Worm (Caenorhabditis elegans) whole organism, early embryonic: Measurements from ENCODE around the gene srh-68.

Source experiments
- ama-1 ChIP-seq: fragments of 150-350 bp; optimal IDR thresholded peaks from 2 replicates; lab custom pipeline; 2014
- scrt-1 ChIP-seq: fragments of 200-800 bp; sonication (Bioruptor generic); IDR thresholded peaks from 2 replicates; pipeline ENCODE4 v1.3.6; 2022; ENCODE audit warnings: missing genetic modification characterization, missing compliant biosample characterization
- tbx-11 ChIP-seq: fragments of 200-800 bp; sonication (Bioruptor generic); IDR thresholded peaks from 2 replicates; pipeline ENCODE4 v1.3.6; 2022; ENCODE audit warnings: missing genetic modification characterization, missing compliant biosample characterization
- tbx-37 ChIP-seq: fragments of 200-800 bp; sonication (Bioruptor generic); conservative IDR thresholded peaks from 2 replicates; pipeline ENCODE4 v1.3.6; 2022; ENCODE audit warnings: missing genetic modification reagents, missing genetic modification characterization, missing compliant biosample characterization

ce11 chrII:12518809-12519344 lies 11.7 kb downstream of the srh-68 start, which contains the start of gene srh-70:
- TF ChIP-seq scrt-1 (GFP tag; lab: Robert Waterston, UW) (no peak), tbx-11 (GFP tag; lab: Robert Waterston, UW) (no peak), ama-1 (lab: Kevin White, UChicago) (no peak), tbx-37 (GFP tag; lab: Robert Waterston, UW) (no peak)
